Fruit fly (Drosophila melanogaster): ENCODE measurements around the gene Pop1.

DNA sequence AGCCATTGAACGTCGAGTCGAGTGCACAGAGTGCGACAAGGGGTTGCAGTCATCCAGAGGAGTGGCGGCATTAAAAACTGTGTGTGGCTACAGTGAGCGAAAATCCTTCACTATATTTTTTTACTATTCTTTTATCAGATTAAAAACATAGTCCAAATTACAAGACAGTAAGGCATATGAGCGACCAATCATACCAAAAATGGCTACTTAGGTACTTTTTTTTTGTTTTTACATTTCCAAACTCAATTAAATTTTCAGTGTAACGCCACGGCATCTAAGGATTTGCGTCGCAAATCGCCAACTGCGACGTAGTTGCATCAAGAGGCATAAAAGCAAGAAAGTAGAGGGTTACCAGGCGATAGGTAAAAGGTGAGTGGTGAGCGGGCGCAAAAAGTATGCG is 16.6 kb downstream of the Pop1 start:
- TF ChIP-seq jim (GFP tag; optimal IDR thresholded peaks at IDR 0.05) = no peak
- TF ChIP-seq CG9705 (GFP tag; optimal IDR thresholded peaks at IDR 0.05) = no peak
- no peak for TF ChIP-seq usp (GFP tag; optimal IDR thresholded peaks at IDR 0.05)
- TF ChIP-seq Dfd (GFP tag; optimal IDR thresholded peaks at IDR 0.05) = no peak
- TF ChIP-seq lola (GFP tag; optimal IDR thresholded peaks at IDR 0.05) = no peak
- no peak for TF ChIP-seq Hr83 (GFP tag; optimal IDR thresholded peaks at IDR 0.05; ENCODE audit: poor library complexity, severe bottlenecking)
- TF ChIP-seq h (GFP tag; optimal IDR thresholded peaks at IDR 0.05) = peak; percentile 44
- no peak for TF ChIP-seq Abd-B (GFP tag; optimal IDR thresholded peaks at IDR 0.05)
- TF ChIP-seq rgr (GFP tag; optimal IDR thresholded peaks at IDR 0.05) = peak; percentile 10
- TF ChIP-seq Hr78 (GFP tag; optimal IDR thresholded peaks at IDR 0.05) = no peak
